Fruit fly (Drosophila melanogaster): ENCODE data around the gene repo.

repo gene

dm6 chr3R:18196991-18197801 lies 38.8 kb upstream of the repo start (continued):
- TF ChIP-seq CG4282 (GFP tag; optimal IDR thresholded peaks at IDR 0.05): no peak
- TF ChIP-seq B-H1 (GFP tag; IDR thresholded peaks at IDR 0.05): no peak
- TF ChIP-seq Dek (tag; optimal IDR thresholded peaks at IDR 0.05): peak; percentile 24
- peak; percentile 31 for TF ChIP-seq Hmx (GFP tag; optimal IDR thresholded peaks at IDR 0.05)
- TF ChIP-seq oc (tag; optimal IDR thresholded peaks at IDR 0.05): peak; percentile 58
- no peak for TF ChIP-seq pfk (GFP tag; optimal IDR thresholded peaks at IDR 0.05)
- peak; percentile 60 for TF ChIP-seq Sox102F (GFP tag; optimal IDR thresholded peaks at IDR 0.05)
- peak; percentile 69 for TF ChIP-seq yki (optimal IDR thresholded peaks at IDR 0.05)
- no peak for TF ChIP-seq Awh (GFP tag; IDR thresholded peaks at IDR 0.05)
- TF ChIP-seq wor (GFP tag; IDR thresholded peaks at IDR 0.05): no peak
- no peak for TF ChIP-seq eyg (GFP tag; optimal IDR thresholded peaks at IDR 0.05)
- TF ChIP-seq HmgD (GFP tag; optimal IDR thresholded peaks at IDR 0.05): no peak
- TF ChIP-seq CG13123 (GFP tag; optimal IDR thresholded peaks at IDR 0.05): no peak
- no peak for TF ChIP-seq Adf1 (GFP tag; IDR thresholded peaks at IDR 0.05)
- TF ChIP-seq CG17829 (tag; optimal IDR thresholded peaks at IDR 0.05): peak; percentile 50
- TF ChIP-seq CG18262 (tag; optimal IDR thresholded peaks at IDR 0.05): peak; percentile 79
- no peak for TF ChIP-seq nau (GFP tag; optimal IDR thresholded peaks at IDR 0.05)
- peak; percentile 53 for TF ChIP-seq NfI (GFP tag; optimal IDR thresholded peaks at IDR 0.05)
- TF ChIP-seq Elba2 (GFP tag; optimal IDR thresholded peaks at IDR 0.05): no peak
- peak; percentile 73 for TF ChIP-seq CG1233 (GFP tag; optimal IDR thresholded peaks at IDR 0.05)
- no peak for TF ChIP-seq CG34224 (GFP tag; IDR thresholded peaks at IDR 0.05; ENCODE audit: partially characterized antibody)
- no peak for TF ChIP-seq CG42726 (GFP tag; IDR thresholded peaks at IDR 0.05; ENCODE audit: partially characterized antibody)
- peak; percentile 75 for TF ChIP-seq CG18619 (GFP tag; optimal IDR thresholded peaks at IDR 0.05)
- no peak for TF ChIP-seq CG14050 (GFP tag; IDR thresholded peaks at IDR 0.05)
- no peak for TF ChIP-seq CG7271 (tag; optimal IDR thresholded peaks at IDR 0.05)
- TF ChIP-seq CG8388 (GFP tag; optimal IDR thresholded peaks at IDR 0.05): peak; percentile 100
- TF ChIP-seq crol (GFP tag; IDR thresholded peaks at IDR 0.05): no peak
- no peak for TF ChIP-seq CG12744 (GFP tag; optimal IDR thresholded peaks at IDR 0.05)
- TF ChIP-seq stwl (tag; optimal IDR thresholded peaks at IDR 0.05): no peak
- peak; percentile 58 for TF ChIP-seq CG10147 (GFP tag; optimal IDR thresholded peaks at IDR 0.05)
- no peak for TF ChIP-seq CG11085 (GFP tag; IDR thresholded peaks at IDR 0.05)
- no peak for TF ChIP-seq CG4730 (GFP tag; IDR thresholded peaks at IDR 0.05)
- TF ChIP-seq CG32772 (GFP tag; IDR thresholded peaks at IDR 0.05): no peak
- TF ChIP-seq ems (GFP tag; optimal IDR thresholded peaks at IDR 0.05): no peak
- no peak for TF ChIP-seq CG12236 (GFP tag; optimal IDR thresholded peaks at IDR 0.05)
- TF ChIP-seq CG31365 (tag; optimal IDR thresholded peaks at IDR 0.05): no peak
- TF ChIP-seq Scr (GFP tag; IDR thresholded peaks at IDR 0.05; ENCODE audit: partially characterized antibody): no peak
- TF ChIP-seq CG12942 (GFP tag; optimal IDR thresholded peaks at IDR 0.05): peak; percentile 15
- no peak for TF ChIP-seq bbx (GFP tag; IDR thresholded peaks at IDR 0.05; ENCODE audit: partially characterized antibody)
- TF ChIP-seq jing (GFP tag; optimal IDR thresholded peaks at IDR 0.05): no peak
- peak; percentile 73 for TF ChIP-seq Sox100B (GFP tag; optimal IDR thresholded peaks at IDR 0.05)
- no peak for TF ChIP-seq trem (tag; optimal IDR thresholded peaks at IDR 0.05)
- TF ChIP-seq CG6854 (GFP tag; optimal IDR thresholded peaks at IDR 0.05): peak; percentile 41
- TF ChIP-seq BEAF-32 (GFP tag; optimal IDR thresholded peaks at IDR 0.05): peak; percentile 1
- peak; percentile 66 for TF ChIP-seq bcd (GFP tag; optimal IDR thresholded peaks at IDR 0.05)
- no peak for TF ChIP-seq z (GFP tag; IDR thresholded peaks at IDR 0.05)
- no peak for TF ChIP-seq Ravus (GFP tag; IDR thresholded peaks at IDR 0.05)
- TF ChIP-seq Poxn (GFP tag; IDR thresholded peaks at IDR 0.05): no peak
- TF ChIP-seq gcm2 (GFP tag; optimal IDR thresholded peaks at IDR 0.05): no peak
- no peak for TF ChIP-seq E2f2 (GFP tag; IDR thresholded peaks at IDR 0.05)
